Worm (Caenorhabditis elegans) whole organism, L3 larva: ENCODE results near the gene R148.4.

ENCODE experiments used
- lin-15B ChIP-seq: fragments of 150-350 bp; optimal IDR thresholded peaks from 2 replicates; lab custom pipeline; 2014; ENCODE audit warnings: missing biosample characterization, missing genetic modification characterization
- nhr-11 ChIP-seq: fragments of 150-350 bp; optimal IDR thresholded peaks from 2 replicates; lab custom pipeline; 2014; ENCODE audit warnings: missing biosample characterization, missing genetic modification characterization
- ztf-11 ChIP-seq: fragments of 150-350 bp; optimal IDR thresholded peaks from 2 replicates; lab custom pipeline; 2014; ENCODE audit warnings: missing biosample characterization, missing genetic modification characterization

DNA sequence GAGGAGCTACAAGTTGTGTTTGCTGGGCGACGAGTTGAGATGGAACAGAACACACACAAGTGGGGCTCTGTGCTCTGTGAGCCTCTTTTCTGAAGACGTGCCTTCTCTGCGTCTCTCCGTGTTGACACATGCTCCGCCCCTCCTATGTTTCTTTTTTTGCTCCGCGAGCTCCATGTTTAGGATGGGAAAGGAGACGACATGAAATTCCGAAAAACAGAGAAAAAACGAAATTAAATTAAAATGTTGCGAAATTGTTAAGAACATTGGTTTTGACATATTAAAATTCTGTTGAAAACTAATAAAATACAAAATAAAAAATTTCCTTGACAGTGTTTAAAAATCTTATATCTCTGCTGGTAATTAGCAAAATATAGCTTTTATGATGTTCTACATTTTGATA, 32.2 kb upstream of the R148.4 start, which contains the start of gene mec-12:
- TF ChIP-seq lin-15B (tag; lab: Kevin White, UChicago) (no peak), ztf-11 (no peak), nhr-11 (tag; lab: Kevin White, UChicago) (no peak)
